Worm (Caenorhabditis elegans) whole organism, early embryonic: Measurements from ENCODE around the gene C27F2.10.

Experiments used
- B0310.2 ChIP-seq: sonication (generic microtip); optimal IDR thresholded peaks from 2 replicates; lab custom pipeline; 2016; ENCODE audit warnings: mild to moderate bottlenecking, missing genetic modification characterization, missing compliant biosample characterization
- F13C5.2 ChIP-seq: sonication (generic microtip); optimal IDR thresholded peaks from 2 replicates; lab custom pipeline; 2017; ENCODE audit warnings: mild to moderate bottlenecking, missing genetic modification characterization, inconsistent platforms, missing compliant biosample characterization
- aly-1 ChIP-seq: sonication (generic microtip); optimal IDR thresholded peaks from 2 replicates; lab custom pipeline; 2016; ENCODE audit warnings: missing genetic modification characterization, missing compliant biosample characterization
- ama-1 ChIP-seq: fragments of 150-350 bp; optimal IDR thresholded peaks from 2 replicates; lab custom pipeline; 2014
- ceh-13 ChIP-seq: fragments of 200-800 bp; sonication (Bioruptor generic); optimal IDR thresholded peaks from 2 replicates; lab custom pipeline; 2018; ENCODE audit warnings: mild to moderate bottlenecking, missing genetic modification characterization, missing compliant biosample characterization
- flt-1 ChIP-seq: fragments of 200-800 bp; sonication (Bioruptor generic); IDR thresholded peaks from 2 replicates; pipeline ENCODE4 v1.3.6; 2022; ENCODE audit warnings: missing genetic modification characterization, missing compliant biosample characterization
- hmbx-1 ChIP-seq: sonication (generic microtip); optimal IDR thresholded peaks from 2 replicates; lab custom pipeline; 2016; ENCODE audit warnings: mild to moderate bottlenecking, missing genetic modification characterization, missing compliant biosample characterization
- hmg-4 ChIP-seq: fragments of 200-800 bp; sonication (Bioruptor generic); optimal IDR thresholded peaks from 2 replicates; lab custom pipeline; 2018; ENCODE audit warnings: mild to moderate bottlenecking, missing genetic modification characterization, missing compliant biosample characterization
- pes-1 ChIP-seq: fragments of 200-800 bp; sonication (Bioruptor generic); IDR thresholded peaks from 2 replicates; pipeline ENCODE4 v1.3.6; 2022; ENCODE audit warnings: missing genetic modification reagents, missing genetic modification characterization, missing compliant biosample characterization
- scrt-1 ChIP-seq: fragments of 200-800 bp; sonication (Bioruptor generic); IDR thresholded peaks from 2 replicates; pipeline ENCODE4 v1.3.6; 2022; ENCODE audit warnings: missing genetic modification characterization, missing compliant biosample characterization
- sea-1 ChIP-seq: fragments of 200-800 bp; sonication (Bioruptor generic); conservative IDR thresholded peaks from 2 replicates; pipeline ENCODE4 v1.3.6; 2022; ENCODE audit warnings: missing genetic modification characterization, missing compliant biosample characterization
- tbx-37 ChIP-seq: fragments of 200-800 bp; sonication (Bioruptor generic); conservative IDR thresholded peaks from 2 replicates; pipeline ENCODE4 v1.3.6; 2022; ENCODE audit warnings: missing genetic modification reagents, missing genetic modification characterization, missing compliant biosample characterization

- TF ChIP-seq hmg-4 (no peak), ama-1 (peak; percentile 62), B0310.2 (tag; lab: Kevin White, UChicago) (no peak), F13C5.2 (tag; lab: Kevin White, UChicago) (no peak), ceh-13 (GFP tag; lab: Kevin White, UChicago) (no peak), scrt-1 (GFP tag; lab: Robert Waterston, UW) (no peak), aly-1 (tag; lab: Kevin White, UChicago) (no peak), hmbx-1 (tag; lab: Kevin White, UChicago) (no peak), pes-1 (no peak), flt-1 (GFP tag; lab: Robert Waterston, UW) (no peak), sea-1 (GFP tag; lab: Robert Waterston, UW) (no peak), tbx-37 (GFP tag; lab: Robert Waterston, UW) (no peak)
These were observed 38.5 kb upstream of the C27F2.10 start for ce11 chrIII:5025136-5025629.
